Fruit fly (Drosophila melanogaster) whole organism, embryonic: Measurements from ENCODE around the gene CG10337.

ENCODE experiments used
- B-H2 ChIP-seq: fragments of 200-800 bp; sonication (Bioruptor generic); optimal IDR thresholded peaks from 2 replicates; lab custom pipeline; 2018; ENCODE audit warnings: missing biosample characterization, mild to moderate bottlenecking, missing genetic modification characterization
- CG1024 ChIP-seq: fragments of 200-800 bp; sonication (Bioruptor generic); IDR thresholded peaks from 2 replicates; pipeline ENCODE4 v1.3.6; 2022; ENCODE audit warnings: missing biosample characterization, missing genetic modification characterization
- CG10431 ChIP-seq: fragments of 200-800 bp; sonication (Bioruptor generic); optimal IDR thresholded peaks from 3 replicates; lab custom pipeline; 2018; ENCODE audit warnings: missing biosample characterization, mild to moderate bottlenecking, missing genetic modification characterization
- CG11456 ChIP-seq: fragments of 200-800 bp; sonication (Bioruptor generic); IDR thresholded peaks from 3 replicates; pipeline ENCODE4 v1.3.6; 2022; ENCODE audit warnings: missing biosample characterization, missing genetic modification characterization
- CG11560 ChIP-seq: fragments of 200-800 bp; sonication (Bioruptor generic); IDR thresholded peaks from 3 replicates; pipeline ENCODE4 v1.3.6; 2022; ENCODE audit warnings: missing biosample characterization, missing genetic modification characterization
- CG12071 ChIP-seq: fragments of 200-800 bp; sonication (Bioruptor generic); optimal IDR thresholded peaks from 3 replicates; lab custom pipeline; 2018; ENCODE audit warnings: missing biosample characterization, mild to moderate bottlenecking, missing genetic modification characterization
- CG16815 ChIP-seq: fragments of 200-800 bp; sonication (Bioruptor generic); optimal IDR thresholded peaks from 3 replicates; lab custom pipeline; 2017; ENCODE audit warnings: missing biosample characterization, mild to moderate bottlenecking, missing genetic modification characterization
- CG2199 ChIP-seq: fragments of 200-800 bp; sonication (Bioruptor generic); IDR thresholded peaks from 3 replicates; pipeline ENCODE4 v1.3.6; 2022; ENCODE audit warnings: missing biosample characterization, missing genetic modification characterization
- CG3065 ChIP-seq: fragments of 200-800 bp; sonication (Bioruptor generic); optimal IDR thresholded peaks from 2 replicates; lab custom pipeline; 2016; ENCODE audit warnings: missing biosample characterization, missing genetic modification characterization
- CG31388 ChIP-seq: fragments of 200-800 bp; sonication (Bioruptor generic); optimal IDR thresholded peaks from 2 replicates; lab custom pipeline; 2016; ENCODE audit warnings: missing biosample characterization, missing genetic modification characterization
- CG34224 ChIP-seq: fragments of 200-800 bp; sonication (Bioruptor generic); IDR thresholded peaks from 3 replicates; pipeline ENCODE4 v1.3.6; 2022; ENCODE audit warnings: missing biosample characterization, missing genetic modification characterization; ENCODE audit not compliant: partially characterized antibody
- CG4617 ChIP-seq: fragments of 200-800 bp; sonication (Bioruptor generic); optimal IDR thresholded peaks from 3 replicates; lab custom pipeline; 2016; ENCODE audit warnings: missing biosample characterization, missing genetic modification characterization, borderline replicate concordance
- CG4707 ChIP-seq: fragments of 200-800 bp; sonication (Bioruptor generic); optimal IDR thresholded peaks from 2 replicates; lab custom pipeline; 2018; ENCODE audit warnings: missing biosample characterization, mild to moderate bottlenecking, missing genetic modification characterization, moderate library complexity
- CG6175 ChIP-seq: fragments of 200-800 bp; sonication (Bioruptor generic); IDR thresholded peaks from 3 replicates; pipeline ENCODE4 v1.3.6; 2022; ENCODE audit warnings: missing biosample characterization, missing genetic modification characterization
- CG7963 ChIP-seq: fragments of 200-800 bp; sonication (Bioruptor generic); IDR thresholded peaks from 3 replicates; pipeline ENCODE4 v1.3.6; 2022; ENCODE audit warnings: missing biosample characterization, missing genetic modification characterization; ENCODE audit not compliant: partially characterized antibody
- CG7987 ChIP-seq: fragments of 200-800 bp; sonication (Bioruptor generic); optimal IDR thresholded peaks from 2 replicates; lab custom pipeline; 2018; ENCODE audit warnings: missing biosample characterization, mild to moderate bottlenecking, missing genetic modification characterization, moderate library complexity
- CG8359 ChIP-seq: fragments of 200-800 bp; sonication (Bioruptor generic); optimal IDR thresholded peaks from 2 replicates; lab custom pipeline; 2017; ENCODE audit warnings: missing biosample characterization, mild to moderate bottlenecking, missing genetic modification characterization, borderline replicate concordance
- CG8765 ChIP-seq: fragments of 200-800 bp; sonication (Bioruptor generic); IDR thresholded peaks from 2 replicates; pipeline ENCODE4 v1.3.6; 2022; ENCODE audit warnings: missing biosample characterization, missing genetic modification characterization
- CG8924 ChIP-seq: fragments of 200-800 bp; optimal IDR thresholded peaks from 3 replicates; lab custom pipeline; 2019; ENCODE audit warnings: missing biosample characterization, mild to moderate bottlenecking, missing genetic modification characterization, moderate library complexity
- Deaf1 ChIP-seq: fragments of 200-800 bp; optimal IDR thresholded peaks from 3 replicates; lab custom pipeline; 2019; ENCODE audit warnings: missing biosample characterization, mild to moderate bottlenecking, missing genetic modification characterization, moderate library complexity
- Ets97D ChIP-seq: fragments of 200-800 bp; sonication (Bioruptor generic); optimal IDR thresholded peaks from 3 replicates; lab custom pipeline; 2016; ENCODE audit warnings: missing biosample characterization, missing genetic modification characterization
- Gsc ChIP-seq: fragments of 200-800 bp; sonication (Bioruptor generic); IDR thresholded peaks from 2 replicates; pipeline ENCODE4 v1.3.6; 2022; ENCODE audit warnings: missing biosample characterization, missing genetic modification characterization
- HLH3B ChIP-seq: fragments of 200-800 bp; sonication (Bioruptor generic); IDR thresholded peaks from 2 replicates; pipeline ENCODE4 v1.3.6; 2022; ENCODE audit warnings: missing biosample characterization, missing genetic modification characterization
- HLH4C ChIP-seq: fragments of 200-800 bp; sonication (Bioruptor generic); IDR thresholded peaks from 3 replicates; pipeline ENCODE4 v1.3.6; 2022; ENCODE audit warnings: missing biosample characterization, missing genetic modification characterization; ENCODE audit not compliant: partially characterized antibody
- Hey ChIP-seq: fragments of 200-800 bp; sonication (Bioruptor generic); optimal IDR thresholded peaks from 3 replicates; lab custom pipeline; 2018; ENCODE audit warnings: missing biosample characterization, mild to moderate bottlenecking, missing genetic modification characterization
- Hmr ChIP-seq: fragments of 200-800 bp; sonication (Bioruptor generic); optimal IDR thresholded peaks from 3 replicates; lab custom pipeline; 2017; ENCODE audit warnings: mild to moderate bottlenecking, missing biosample characterization, missing genetic modification reagents, missing genetic modification characterization
- Hr51 ChIP-seq, 2 experiments: fragments of 200-800 bp; sonication (Bioruptor generic); optimal IDR thresholded peaks; 2 replicates in 1 of 2; 3 replicates in 1 of 2; lab custom pipeline; 2016 to 2018; ENCODE audit warnings: missing biosample characterization in 2 of 2, missing genetic modification characterization in 2 of 2, mild to moderate bottlenecking in 1 of 2, moderate library complexity in 1 of 2
- MBD-R2 ChIP-seq: fragments of 200-800 bp; sonication (Bioruptor generic); IDR thresholded peaks from 2 replicates; pipeline ENCODE4 v1.3.6; 2022; ENCODE audit warnings: missing biosample characterization, missing genetic modification characterization
- MESR4 ChIP-seq: fragments of 200-800 bp; sonication (Bioruptor generic); optimal IDR thresholded peaks from 2 replicates; lab custom pipeline; 2018; ENCODE audit warnings: missing biosample characterization, mild to moderate bottlenecking, missing genetic modification characterization, moderate library complexity
- NK7.1 ChIP-seq: fragments of 200-800 bp; sonication (Bioruptor generic); optimal IDR thresholded peaks from 3 replicates; lab custom pipeline; 2016; ENCODE audit warnings: missing biosample characterization, missing genetic modification characterization
- Sox102F ChIP-seq: fragments of 200-800 bp; sonication (Bioruptor generic); optimal IDR thresholded peaks from 2 replicates; lab custom pipeline; 2018; ENCODE audit warnings: missing biosample characterization, mild to moderate bottlenecking, missing genetic modification characterization, moderate library complexity
- crol ChIP-seq: fragments of 200-800 bp; sonication (Bioruptor generic); IDR thresholded peaks from 2 replicates; pipeline ENCODE4 v1.3.6; 2022; ENCODE audit warnings: missing biosample characterization, missing genetic modification characterization
- fd96Cb ChIP-seq: fragments of 200-800 bp; sonication (Bioruptor generic); optimal IDR thresholded peaks from 2 replicates; lab custom pipeline; 2018; ENCODE audit warnings: missing biosample characterization, mild to moderate bottlenecking, missing genetic modification characterization, moderate library complexity
- gcm ChIP-seq: fragments of 200-800 bp; sonication (Bioruptor generic); optimal IDR thresholded peaks from 2 replicates; lab custom pipeline; 2019; ENCODE audit warnings: missing biosample characterization, mild to moderate bottlenecking, missing genetic modification characterization, moderate library complexity
- gsb ChIP-seq: fragments of 200-800 bp; sonication (Bioruptor generic); IDR thresholded peaks from 2 replicates; pipeline ENCODE4 v1.3.6; 2022; ENCODE audit warnings: missing biosample characterization, missing genetic modification characterization
- kah ChIP-seq: fragments of 200-800 bp; sonication (Bioruptor generic); optimal IDR thresholded peaks from 2 replicates; lab custom pipeline; 2018; ENCODE audit warnings: missing biosample characterization, mild to moderate bottlenecking, missing genetic modification characterization
- lab ChIP-seq: fragments of 200-800 bp; sonication (Bioruptor generic); optimal IDR thresholded peaks from 3 replicates; lab custom pipeline; 2017; ENCODE audit warnings: missing biosample characterization, missing genetic modification characterization, mild to moderate bottlenecking, moderate library complexity, missing genetic modification reagents
- luna ChIP-seq: fragments of 200-800 bp; sonication (Bioruptor generic); optimal IDR thresholded peaks from 2 replicates; lab custom pipeline; 2016; ENCODE audit warnings: missing biosample characterization, missing genetic modification characterization
- nmo ChIP-seq: fragments of 200-800 bp; sonication (Bioruptor generic); optimal IDR thresholded peaks from 2 replicates; lab custom pipeline; 2018; ENCODE audit warnings: missing biosample characterization, mild to moderate bottlenecking, missing genetic modification characterization, moderate library complexity
- nom ChIP-seq: fragments of 200-800 bp; sonication (Bioruptor generic); optimal IDR thresholded peaks from 2 replicates; lab custom pipeline; 2017; ENCODE audit warnings: missing biosample characterization, missing genetic modification characterization, mild to moderate bottlenecking, moderate library complexity, missing genetic modification reagents
- org-1 ChIP-seq: fragments of 200-800 bp; sonication (Bioruptor generic); optimal IDR thresholded peaks from 2 replicates; lab custom pipeline; 2017; ENCODE audit warnings: missing biosample characterization, missing genetic modification characterization
- pfk ChIP-seq: fragments of 200-800 bp; sonication (Bioruptor generic); optimal IDR thresholded peaks from 2 replicates; lab custom pipeline; 2018; ENCODE audit warnings: missing biosample characterization, mild to moderate bottlenecking, missing genetic modification characterization, moderate library complexity
- pros ChIP-seq: fragments of 200-800 bp; sonication (Bioruptor generic); optimal IDR thresholded peaks from 3 replicates; lab custom pipeline; 2019; ENCODE audit warnings: missing biosample characterization, mild to moderate bottlenecking, missing genetic modification characterization, moderate library complexity
- shn ChIP-seq: fragments of 200-800 bp; sonication (Bioruptor generic); optimal IDR thresholded peaks from 3 replicates; lab custom pipeline; 2016; ENCODE audit warnings: missing biosample characterization, missing genetic modification characterization
- sisA ChIP-seq: fragments of 200-800 bp; sonication (Bioruptor generic); IDR thresholded peaks from 2 replicates; pipeline ENCODE4 v1.3.6; 2022; ENCODE audit warnings: missing biosample characterization, missing genetic modification characterization
- ttk ChIP-seq: fragments of 200-800 bp; sonication (Bioruptor generic); IDR thresholded peaks from 2 replicates; pipeline ENCODE4 v2.1.2; 2022; ENCODE audit warnings: missing biosample characterization, missing genetic modification characterization
- usp ChIP-seq: fragments of >200 bp; optimal IDR thresholded peaks from 2 replicates; lab custom pipeline; 2017; ENCODE audit warnings: missing biosample characterization, missing genetic modification characterization
- wdn ChIP-seq: fragments of 200-800 bp; sonication (Bioruptor generic); IDR thresholded peaks from 2 replicates; pipeline ENCODE4 v1.3.6; 2022; ENCODE audit warnings: missing biosample characterization, missing genetic modification characterization
- zen ChIP-seq: fragments of 200-800 bp; sonication (Bioruptor generic); optimal IDR thresholded peaks from 3 replicates; lab custom pipeline; 2018; ENCODE audit warnings: missing biosample characterization, mild to moderate bottlenecking, missing genetic modification characterization, moderate library complexity

The CG10337 gene

DNA sequence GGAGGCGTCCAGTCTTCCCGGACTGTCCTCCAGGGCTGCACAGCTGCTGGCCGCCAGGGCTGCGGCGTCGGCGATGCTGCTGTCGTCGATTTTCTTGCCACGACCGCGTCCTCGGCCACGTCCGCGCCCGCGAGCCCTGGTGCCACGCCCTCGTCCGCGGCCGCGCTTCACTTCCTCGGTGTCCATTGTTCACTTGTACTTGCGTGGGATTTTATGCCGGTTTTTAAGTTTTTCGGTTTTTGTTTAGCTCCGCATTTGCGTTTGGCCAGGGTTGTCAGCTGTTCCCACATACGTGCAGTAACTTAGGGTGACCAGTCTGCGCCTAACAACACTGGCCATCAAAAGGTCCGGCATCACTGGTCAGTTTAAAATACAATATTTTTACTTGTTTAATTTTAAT is 35.4 kb upstream of the CG10337 start, which contains the start of gene Hakai (continued):
- no peak for TF ChIP-seq pros
- TF ChIP-seq sisA = peak; percentile 54
- peak; percentile 5 for TF ChIP-seq B-H2
- peak; percentile 62 for TF ChIP-seq NK7.1 (GFP tag; lab: Kevin White, UChicago)
- peak; percentile 38 for TF ChIP-seq fd96Cb (tag; lab: Kevin White, UChicago)
- TF ChIP-seq CG4617 (GFP tag; lab: Kevin White, UChicago) = peak; percentile 93
- no peak for TF ChIP-seq org-1 (GFP tag; lab: Kevin White, UChicago)
- peak; percentile 12; the same call in 1 of the 2 replicates for TF ChIP-seq CG1024 (GFP tag; lab: Robert Waterston, UW)
- TF ChIP-seq shn (GFP tag; lab: Kevin White, UChicago) = peak; percentile 74
- TF ChIP-seq gsb = no peak
- peak; percentile 73 for TF ChIP-seq Ets97D (GFP tag; lab: Kevin White, UChicago)
- 0 out of 3 replicates have a peak, but pooled peaks have one; percentile 50 for TF ChIP-seq CG6175 (GFP tag; lab: Robert Waterston, UW)
- peak; percentile 27 to 68 for TF ChIP-seq Hr51 (GFP tag; optimal IDR thresholded peaks at IDR 0.05; lab: Kevin White, UChicago)
- no peak for TF ChIP-seq CG16815 (GFP tag; lab: Kevin White, UChicago)
- 0 out of 2 replicates have a peak, but pooled peaks have one; percentile 11 for TF ChIP-seq crol (GFP tag; lab: Robert Waterston, UW)
- TF ChIP-seq CG2199 (GFP tag; lab: Robert Waterston, UW) = 0 out of 3 replicates have a peak, but pooled peaks have one; percentile 67
- peak; percentile 13 for TF ChIP-seq gcm (GFP tag; lab: Kevin White, UChicago)
- TF ChIP-seq MBD-R2 (GFP tag; lab: Robert Waterston, UW) = peak; percentile 94
- TF ChIP-seq HLH3B (GFP tag; lab: Robert Waterston, UW) = 0 out of 2 replicates have a peak, but pooled peaks have one; percentile 36
- TF ChIP-seq nom (GFP tag; lab: Kevin White, UChicago) = no peak
- no peak for TF ChIP-seq wdn (GFP tag; lab: Robert Waterston, UW)
- TF ChIP-seq CG7987 = no peak
- no peak for TF ChIP-seq CG10431 (GFP tag; lab: Kevin White, UChicago)
- 0 out of 3 replicates have a peak, but pooled peaks have one; percentile 32 for TF ChIP-seq CG7963 (GFP tag; lab: Robert Waterston, UW)
- TF ChIP-seq CG3065 (GFP tag; lab: Kevin White, UChicago) = peak; percentile 23
- TF ChIP-seq CG34224 = peak; percentile 57; the same call in 2 of the 3 replicates
- TF ChIP-seq pfk (GFP tag; lab: Kevin White, UChicago) = no peak
- peak; percentile 25 for TF ChIP-seq luna (GFP tag; lab: Kevin White, UChicago)
- 0 out of 3 replicates have a peak, but pooled peaks have one; percentile 38 for TF ChIP-seq HLH4C (GFP tag; lab: Robert Waterston, UW)
- peak; percentile 33; the same call in 1 of the 3 replicates for TF ChIP-seq CG11560 (tag; lab: Robert Waterston, UW)
- peak; percentile 59 for TF ChIP-seq lab (GFP tag; lab: Kevin White, UChicago)
- no peak for TF ChIP-seq Deaf1 (tag; lab: Kevin White, UChicago)
- TF ChIP-seq CG31388 = no peak
- no peak for TF ChIP-seq CG4707 (GFP tag; lab: Kevin White, UChicago)
- no peak for TF ChIP-seq CG8765 (GFP tag; lab: Robert Waterston, UW)
- no peak for TF ChIP-seq usp (GFP tag; lab: Kevin White, UChicago)
- TF ChIP-seq Hey (tag; lab: Kevin White, UChicago) = no peak
- no peak for TF ChIP-seq ttk (GFP tag; lab: Robert Waterston, UW)
- peak; percentile 27 for TF ChIP-seq Sox102F (GFP tag; lab: Kevin White, UChicago)
- TF ChIP-seq kah (GFP tag; lab: Kevin White, UChicago) = peak; percentile 5
- no peak for TF ChIP-seq CG8359 (GFP tag; lab: Kevin White, UChicago)
- peak; percentile 85 for TF ChIP-seq MESR4 (GFP tag; lab: Kevin White, UChicago)
- TF ChIP-seq CG8924 = peak; percentile 10
- TF ChIP-seq Hmr (GFP tag; lab: Kevin White, UChicago) = peak; percentile 40
- TF ChIP-seq Gsc (GFP tag; lab: Robert Waterston, UW) = no peak
- no peak for TF ChIP-seq zen
- peak; percentile 67; the same call in 1 of the 3 replicates for TF ChIP-seq CG11456 (GFP tag; lab: Robert Waterston, UW)
- TF ChIP-seq CG12071 (GFP tag; lab: Kevin White, UChicago) = no peak
- TF ChIP-seq nmo (GFP tag; lab: Kevin White, UChicago) = peak; percentile 65
